Worm (Caenorhabditis elegans) whole organism, L4/young adult: Measurements from ENCODE around the gene C39E9.7.

Experiments used
- W03F9.2 ChIP-seq: fragments of 150-350 bp; optimal IDR thresholded peaks from 2 replicates; lab custom pipeline; 2014; ENCODE audit warnings: missing biosample characterization, missing genetic modification characterization
- dao-5 ChIP-seq: sonication (generic microtip); optimal IDR thresholded peaks from 2 replicates; lab custom pipeline; 2016; ENCODE audit warnings: missing genotype, missing genetic modification characterization, moderate library complexity, missing compliant biosample characterization
- him-1 ChIP-seq: sonication (generic microtip); optimal IDR thresholded peaks from 2 replicates; lab custom pipeline; 2016; ENCODE audit warnings: missing genotype, missing genetic modification reagents, missing genetic modification characterization, missing compliant biosample characterization

Gene C39E9.7

ce11 chrIV:13093677-13094076 lies 17.2 kb upstream of the C39E9.7 start, which contains the start of the genes prcc-1 and C39E9.12:
Gene prcc-1, minus strand, starts transcription at chrIV:13093795.
Gene C39E9.12, plus strand, starts transcription at chrIV:13094007.
- no peak for TF ChIP-seq him-1
- no peak for TF ChIP-seq dao-5
- no peak for TF ChIP-seq W03F9.2 (tag; lab: Kevin White, UChicago)

ce11 chrIV:13090967-13091366 lies 14.4 kb upstream of the C39E9.7 start, which contains the start of gene col-132:
Gene col-132, minus strand, starts transcription at chrIV:13091067.
- no peak for TF ChIP-seq W03F9.2 (tag; lab: Kevin White, UChicago)
- TF ChIP-seq dao-5 = no peak
- TF ChIP-seq him-1 = no peak

- TF ChIP-seq dao-5 (no peak), W03F9.2 (tag; lab: Kevin White, UChicago) (no peak), him-1 (no peak)
Measured at ce11 chrIV:13089671-13090242, 13.2 kb upstream of the C39E9.7 start.

- TF ChIP-seq W03F9.2 (tag; lab: Kevin White, UChicago) (no peak), dao-5 (no peak), him-1 (no peak)
Measured at ce11 chrIV:13086705-13087104, 10.2 kb upstream of the C39E9.7 start, which contains the start of gene spin-2. Gene spin-2, plus strand, starts transcription at chrIV:13087005.

- no peak for TF ChIP-seq him-1
- TF ChIP-seq dao-5 = no peak
- TF ChIP-seq W03F9.2 (tag; lab: Kevin White, UChicago) = no peak
Measured at ce11 chrIV:13085675-13086074, 9.2 kb upstream of the C39E9.7 start.

- TF ChIP-seq dao-5 (no peak), W03F9.2 (tag; lab: Kevin White, UChicago) (no peak), him-1 (no peak)
Measured at ce11 chrIV:13082836-13083763, 6.6 kb upstream of the C39E9.7 start.

- TF ChIP-seq W03F9.2 (tag; lab: Kevin White, UChicago) (no peak), him-1 (no peak), dao-5 (no peak)
Measured at ce11 chrIV:13082106-13082505, 5.6 kb upstream of the C39E9.7 start.

ce11 chrIV:13080861-13081260 lies 4.3 kb upstream of the C39E9.7 start:
- TF ChIP-seq him-1 (no peak), dao-5 (no peak), W03F9.2 (tag; lab: Kevin White, UChicago) (no peak)

- no peak for TF ChIP-seq him-1
- TF ChIP-seq dao-5 = no peak
- no peak for TF ChIP-seq W03F9.2 (tag; lab: Kevin White, UChicago)
Measured at ce11 chrIV:13080185-13080584, 3.7 kb upstream of the C39E9.7 start.

ce11 chrIV:13079119-13079518 lies 2.6 kb upstream of the C39E9.7 start, which contains the start of gene C39E9.8:
Gene C39E9.8, plus strand, starts transcription at chrIV:13079446.
- TF ChIP-seq him-1 (no peak), dao-5 (no peak), W03F9.2 (tag; lab: Kevin White, UChicago) (no peak)

ce11 chrIV:13078342-13078741 lies 1.8 kb upstream of the C39E9.7 start:
- TF ChIP-seq him-1 (no peak), W03F9.2 (tag; lab: Kevin White, UChicago) (no peak), dao-5 (no peak)

ce11 chrIV:13077694-13078093 lies 1.2 kb upstream of the C39E9.7 start:
- no peak for TF ChIP-seq W03F9.2 (tag; lab: Kevin White, UChicago)
- no peak for TF ChIP-seq him-1
- no peak for TF ChIP-seq dao-5

ce11 chrIV:13075625-13076252 lies 781 bp downstream of the C39E9.7 start:
- TF ChIP-seq him-1 (no peak), dao-5 (no peak), W03F9.2 (tag; lab: Kevin White, UChicago) (no peak)

ce11 chrIV:13071445-13071844 lies 5.1 kb downstream of the C39E9.7 start, which contains the start of gene scl-8:
Gene scl-8, plus strand, starts transcription at chrIV:13071745.
- no peak for TF ChIP-seq dao-5
- no peak for TF ChIP-seq W03F9.2 (tag; lab: Kevin White, UChicago)
- TF ChIP-seq him-1 = no peak
